Worm (Caenorhabditis elegans) whole organism, L2 larva: ENCODE data around the gene nspc-4.
A peak's percentile ranks its signal among the peaks of the same experiment; 100 is the strongest.

ENCODE experiments used
- C34F6.9 ChIP-seq: fragments of 150-350 bp; optimal IDR thresholded peaks from 2 replicates; lab custom pipeline; 2014; ENCODE audit warnings: missing biosample characterization, missing genetic modification characterization
- F13H6.1 ChIP-seq: sonication (generic microtip); optimal IDR thresholded peaks from 2 replicates; lab custom pipeline; 2016; ENCODE audit warnings: missing genetic modification characterization, missing compliant biosample characterization
- R02D3.7 ChIP-seq: fragments of 150-350 bp; optimal IDR thresholded peaks from 2 replicates; lab custom pipeline; 2014; ENCODE audit warnings: missing biosample characterization, missing genetic modification characterization
- Y55F3AM.14 ChIP-seq: fragments of 200-800 bp; sonication (Bioruptor generic); optimal IDR thresholded peaks from 2 replicates; lab custom pipeline; 2018; ENCODE audit warnings: mild to moderate bottlenecking, missing genetic modification characterization, missing compliant biosample characterization
- ZK546.5 ChIP-seq: sonication (generic microtip); optimal IDR thresholded peaks from 2 replicates; lab custom pipeline; 2017; ENCODE audit warnings: missing biosample characterization, missing genetic modification characterization
- alr-1 ChIP-seq: fragments of 150-350 bp; optimal IDR thresholded peaks from 2 replicates; lab custom pipeline; 2014; ENCODE audit warnings: missing biosample characterization, missing genetic modification characterization
- aly-2 ChIP-seq: fragments of 150-350 bp; optimal IDR thresholded peaks from 2 replicates; lab custom pipeline; 2014; ENCODE audit warnings: missing biosample characterization, missing genetic modification characterization
- ama-1 ChIP-seq: fragments of 150-350 bp; optimal IDR thresholded peaks from 2 replicates; lab custom pipeline; 2018; ENCODE audit warnings: inconsistent platforms
- blmp-1 ChIP-seq: sonication (generic microtip); optimal IDR thresholded peaks from 2 replicates; lab custom pipeline; 2017; ENCODE audit warnings: missing genetic modification characterization, mild to moderate bottlenecking, missing compliant biosample characterization, antibody characterized with exemption, moderate library complexity; ENCODE audit not compliant: insufficient read depth
- ceh-16 ChIP-seq: fragments of 150-350 bp; optimal IDR thresholded peaks from 2 replicates; lab custom pipeline; 2014; ENCODE audit warnings: missing biosample characterization, missing genetic modification characterization
- ceh-82 ChIP-seq: fragments of 150-350 bp; optimal IDR thresholded peaks from 2 replicates; lab custom pipeline; 2014; ENCODE audit warnings: missing biosample characterization, missing genetic modification characterization
- crh-2 ChIP-seq: sonication (generic microtip); optimal IDR thresholded peaks from 2 replicates; lab custom pipeline; 2017; ENCODE audit warnings: missing biosample characterization, missing genetic modification characterization
- egl-27 ChIP-seq: sonication (generic microtip); optimal IDR thresholded peaks from 3 replicates; lab custom pipeline; 2017; ENCODE audit warnings: missing biosample characterization, missing genetic modification reagents, missing genetic modification characterization
- elt-1 ChIP-seq: fragments of 150-350 bp; optimal IDR thresholded peaks from 2 replicates; lab custom pipeline; 2014; ENCODE audit warnings: missing biosample characterization, missing genetic modification characterization
- elt-3 ChIP-seq: sonication (generic microtip); optimal IDR thresholded peaks from 2 replicates; lab custom pipeline; 2017; ENCODE audit warnings: missing biosample characterization, missing genetic modification characterization
- fos-1 ChIP-seq: fragments of 150-350 bp; optimal IDR thresholded peaks from 2 replicates; lab custom pipeline; 2014; ENCODE audit warnings: missing biosample characterization, missing genetic modification characterization
- gmeb-1 ChIP-seq: fragments of 150-350 bp; optimal IDR thresholded peaks from 2 replicates; lab custom pipeline; 2014; ENCODE audit warnings: missing biosample characterization, missing genetic modification characterization
- lin-11 ChIP-seq: fragments of 150-350 bp; sonication (generic microtip); optimal IDR thresholded peaks from 2 replicates; lab custom pipeline; 2014; ENCODE audit warnings: missing biosample characterization, missing genetic modification characterization, inconsistent platforms, mixed read lengths
- lin-13 ChIP-seq: fragments of 150-350 bp; optimal IDR thresholded peaks from 2 replicates; lab custom pipeline; 2014; ENCODE audit warnings: missing biosample characterization, missing genetic modification reagents, missing genetic modification characterization
- lin-39 ChIP-seq: fragments of 150-350 bp; optimal IDR thresholded peaks from 2 replicates; lab custom pipeline; 2014; ENCODE audit warnings: missing biosample characterization, missing genetic modification reagents, missing genetic modification characterization
- lsy-2 ChIP-seq, 2 experiments: fragments of 150-350 bp in 1 of 2; sonication (generic microtip) in 1 of 2; optimal IDR thresholded peaks; 2 replicates each; lab custom pipeline; 2014 to 2017; ENCODE audit warnings: missing biosample characterization in 2 of 2, missing genetic modification characterization in 2 of 2
- mab-5 ChIP-seq: fragments of 150-350 bp; optimal IDR thresholded peaks from 2 replicates; lab custom pipeline; 2014; ENCODE audit warnings: missing biosample characterization, missing genetic modification characterization
- mbf-1 ChIP-seq: sonication (generic microtip); optimal IDR thresholded peaks from 2 replicates; lab custom pipeline; 2017; ENCODE audit warnings: missing biosample characterization, missing genetic modification characterization
- mdl-1 ChIP-seq, 2 experiments: fragments of 150-350 bp in 1 of 2; sonication (generic microtip) in 1 of 2; optimal IDR thresholded peaks; 2 replicates each; lab custom pipeline; 2017; ENCODE audit warnings: missing biosample characterization in 2 of 2, missing genetic modification characterization in 2 of 2
- nhr-11 ChIP-seq: fragments of 150-350 bp; optimal IDR thresholded peaks from 2 replicates; lab custom pipeline; 2014; ENCODE audit warnings: missing biosample characterization, missing genetic modification characterization
- nhr-12 ChIP-seq: fragments of 150-350 bp; optimal IDR thresholded peaks from 2 replicates; lab custom pipeline; 2014; ENCODE audit warnings: missing biosample characterization, missing genetic modification characterization
- nhr-129 ChIP-seq: fragments of 150-350 bp; optimal IDR thresholded peaks from 2 replicates; lab custom pipeline; 2014; ENCODE audit warnings: missing biosample characterization, missing genetic modification characterization
- nhr-21 ChIP-seq: fragments of 150-350 bp; optimal IDR thresholded peaks from 2 replicates; lab custom pipeline; 2014; ENCODE audit warnings: missing biosample characterization, missing genetic modification characterization
- nhr-23 ChIP-seq: fragments of 150-350 bp; optimal IDR thresholded peaks from 2 replicates; lab custom pipeline; 2014; ENCODE audit warnings: missing biosample characterization, missing genetic modification reagents, missing genetic modification characterization
- nhr-237 ChIP-seq: fragments of 150-350 bp; optimal IDR thresholded peaks from 2 replicates; lab custom pipeline; 2014; ENCODE audit warnings: missing biosample characterization, missing genetic modification characterization
- nhr-25 ChIP-seq: fragments of 150-350 bp; sonication (generic microtip); optimal IDR thresholded peaks from 3 replicates; lab custom pipeline; 2014; ENCODE audit warnings: missing biosample characterization, missing genetic modification characterization
- nhr-6 ChIP-seq: fragments of 150-350 bp; optimal IDR thresholded peaks from 2 replicates; lab custom pipeline; 2014; ENCODE audit warnings: missing biosample characterization, missing genetic modification characterization
- nhr-77 ChIP-seq: fragments of 150-350 bp; optimal IDR thresholded peaks from 2 replicates; lab custom pipeline; 2014; ENCODE audit warnings: missing biosample characterization, missing genetic modification characterization
- peb-1 ChIP-seq: fragments of 150-350 bp; optimal IDR thresholded peaks from 2 replicates; lab custom pipeline; 2014; ENCODE audit warnings: missing biosample characterization, missing genetic modification characterization
- sem-4 ChIP-seq: fragments of 150-350 bp; optimal IDR thresholded peaks from 2 replicates; lab custom pipeline; 2014; ENCODE audit warnings: missing biosample characterization, missing genetic modification reagents, missing genetic modification characterization
- skn-1 ChIP-seq: sonication (generic microtip); optimal IDR thresholded peaks from 2 replicates; lab custom pipeline; 2017; ENCODE audit warnings: missing biosample characterization, missing genetic modification characterization
- sma-3 ChIP-seq: sonication (generic microtip); optimal IDR thresholded peaks from 2 replicates; lab custom pipeline; 2016; ENCODE audit warnings: missing genetic modification reagents, missing genetic modification characterization, missing compliant biosample characterization
- sma-9 ChIP-seq, 2 experiments: fragments of 150-350 bp in 1 of 2; sonication (generic microtip) in 1 of 2; optimal IDR thresholded peaks; 2 replicates each; lab custom pipeline; 2014 to 2016; ENCODE audit warnings: missing genetic modification characterization in 2 of 2, mild to moderate bottlenecking in 1 of 2, missing biosample characterization in 1 of 2, missing compliant biosample characterization in 1 of 2, missing genetic modification reagents in 1 of 2, moderate library complexity in 1 of 2
- unc-39 ChIP-seq: fragments of 150-350 bp; optimal IDR thresholded peaks from 2 replicates; lab custom pipeline; 2014; ENCODE audit warnings: missing biosample characterization, missing genetic modification characterization
- unc-55 ChIP-seq: fragments of 150-350 bp; sonication (generic microtip); optimal IDR thresholded peaks from 3 replicates; lab custom pipeline; 2014; ENCODE audit warnings: missing biosample characterization, missing genetic modification reagents, missing genetic modification characterization
- unc-62 ChIP-seq: fragments of 150-350 bp; optimal IDR thresholded peaks from 2 replicates; lab custom pipeline; 2014; ENCODE audit warnings: missing biosample characterization, missing genetic modification reagents, missing genetic modification characterization
- zag-1 ChIP-seq: fragments of 150-350 bp; optimal IDR thresholded peaks from 2 replicates; lab custom pipeline; 2014; ENCODE audit warnings: missing biosample characterization, missing genetic modification characterization
- ztf-1 ChIP-seq: fragments of 200-800 bp; sonication (Bioruptor generic); conservative IDR thresholded peaks from 2 replicates; pipeline ENCODE4 v1.3.6; 2022; ENCODE audit warnings: missing genetic modification characterization, missing compliant biosample characterization
- ztf-11 ChIP-seq: sonication (generic microtip); optimal IDR thresholded peaks from 2 replicates; lab custom pipeline; 2017; ENCODE audit warnings: missing biosample characterization, missing genetic modification characterization
- ztf-4 ChIP-seq: fragments of 150-350 bp; optimal IDR thresholded peaks from 2 replicates; lab custom pipeline; 2014; ENCODE audit warnings: missing biosample characterization, missing genetic modification characterization

The nspc-4 gene

ce11 chrX:8556614-8557196 lies 18.5 kb upstream of the nspc-4 start, which contains the start of gene utx-1:
Gene utx-1 (plus strand): TSS chrX:8557146.
- TF ChIP-seq nhr-11 (tag; lab: Kevin White, UChicago) = no peak
- TF ChIP-seq sma-3 (GFP tag; lab: Kevin White, UChicago) = peak; percentile 34
- peak; percentile 39 for TF ChIP-seq nhr-129 (tag; lab: Kevin White, UChicago)
- TF ChIP-seq unc-39 = no peak
- TF ChIP-seq aly-2 = no peak
- no peak for TF ChIP-seq ztf-11 (tag; lab: Kevin White, UChicago)
- TF ChIP-seq F13H6.1 = peak; percentile 39
- TF ChIP-seq gmeb-1 (tag; lab: Kevin White, UChicago) = no peak
- TF ChIP-seq lin-13 (GFP tag; lab: Kevin White, UChicago) = no peak
- TF ChIP-seq C34F6.9 (tag; lab: Kevin White, UChicago) = peak; percentile 11
- no peak for TF ChIP-seq skn-1
- TF ChIP-seq egl-27 = no peak
- no peak for TF ChIP-seq sem-4
- peak in 1 of 2 experiments; percentile 17 for TF ChIP-seq lsy-2 (tag; optimal IDR thresholded peaks at IDR 0.05; lab: Kevin White, UChicago)
- no peak for TF ChIP-seq fos-1 (tag; lab: Kevin White, UChicago)
- TF ChIP-seq nhr-6 = no peak
- TF ChIP-seq nhr-25 = peak; percentile 36
- no peak for TF ChIP-seq ama-1 (lab: Kevin White, UChicago)
- TF ChIP-seq unc-55 (GFP tag; lab: Kevin White, UChicago) = peak; percentile 53
- TF ChIP-seq crh-2 = no peak
- no peak for TF ChIP-seq mbf-1 (tag; lab: Kevin White, UChicago)
- no peak for TF ChIP-seq zag-1 (tag; lab: Kevin White, UChicago)
- no peak for TF ChIP-seq elt-1 (tag; lab: Kevin White, UChicago)
- TF ChIP-seq, all 48 proteins: peak for 7

ce11 chrX:8554029-8554428 lies 15.9 kb upstream of the nspc-4 start:
- TF ChIP-seq nhr-23 (tag; lab: Kevin White, UChicago) = no peak
- TF ChIP-seq nhr-25 = peak; percentile 49
- TF ChIP-seq ceh-16 (tag; lab: Kevin White, UChicago) = peak; percentile 45
- TF ChIP-seq nhr-12 = no peak
- TF ChIP-seq blmp-1 (tag; lab: Kevin White, UChicago) = peak; percentile 83

- no peak for TF ChIP-seq nhr-77 (tag; lab: Kevin White, UChicago)
- TF ChIP-seq aly-2 = no peak
- peak in 1 of 2 experiments; percentile 49 for TF ChIP-seq lsy-2 (tag; optimal IDR thresholded peaks at IDR 0.05; lab: Kevin White, UChicago)
- no peak for TF ChIP-seq mab-5
- TF ChIP-seq nhr-23 (tag; lab: Kevin White, UChicago) = no peak
- TF ChIP-seq elt-3 (tag; lab: Kevin White, UChicago) = no peak
- no peak for TF ChIP-seq ama-1 (lab: Kevin White, UChicago)
- no peak for TF ChIP-seq nhr-21 (tag; lab: Kevin White, UChicago)
- TF ChIP-seq sem-4 = peak; percentile 57
- no peak for TF ChIP-seq nhr-6
- TF ChIP-seq nhr-25 = no peak
- no peak for TF ChIP-seq nhr-237
- TF ChIP-seq unc-39 = no peak
- TF ChIP-seq mdl-1 (tag; optimal IDR thresholded peaks at IDR 0.05; lab: Kevin White, UChicago) = peak in 1 of 2 experiments; percentile 69
- no peak for TF ChIP-seq nhr-11 (tag; lab: Kevin White, UChicago)
- TF ChIP-seq lin-39 = no peak
- no peak for TF ChIP-seq ZK546.5 (tag; lab: Kevin White, UChicago)
- no peak for TF ChIP-seq Y55F3AM.14 (GFP tag; lab: Kevin White, UChicago)
- TF ChIP-seq blmp-1 (tag; lab: Kevin White, UChicago) = no peak
- TF ChIP-seq ztf-11 (tag; lab: Kevin White, UChicago) = no peak
- no peak for TF ChIP-seq elt-1 (tag; lab: Kevin White, UChicago)
- peak; percentile 66 for TF ChIP-seq zag-1 (tag; lab: Kevin White, UChicago)
- TF ChIP-seq nhr-129 (tag; lab: Kevin White, UChicago) = peak; percentile 76
- TF ChIP-seq C34F6.9 (tag; lab: Kevin White, UChicago) = peak; percentile 66
- no peak for TF ChIP-seq peb-1
- no peak for TF ChIP-seq ztf-4 (tag; lab: Kevin White, UChicago)
- no peak for TF ChIP-seq R02D3.7
- TF ChIP-seq lin-11 = peak; percentile 64
- TF ChIP-seq egl-27 = no peak
- no peak for TF ChIP-seq nhr-12
- peak; percentile 42 for TF ChIP-seq lin-13 (GFP tag; lab: Kevin White, UChicago)
- TF ChIP-seq unc-62 = no peak
- TF ChIP-seq sma-3 (GFP tag; lab: Kevin White, UChicago) = no peak
- TF ChIP-seq ztf-1 (GFP tag; lab: Robert Waterston, UW) = no peak
- TF ChIP-seq sma-9 (GFP tag; optimal IDR thresholded peaks at IDR 0.05; lab: Kevin White, UChicago) = peak; percentile 12
- no peak for TF ChIP-seq sma-9 (tag; optimal IDR thresholded peaks at IDR 0.05; lab: Kevin White, UChicago)
- no peak for TF ChIP-seq skn-1
- TF ChIP-seq crh-2 = peak; percentile 46
- no peak for TF ChIP-seq alr-1 (tag; lab: Kevin White, UChicago)
- no peak for TF ChIP-seq ceh-82
- peak; percentile 52 for TF ChIP-seq F13H6.1
- TF ChIP-seq unc-55 (GFP tag; lab: Kevin White, UChicago) = peak; percentile 76
Measured at ce11 chrX:8551687-8552327, 13.6 kb upstream of the nspc-4 start, which contains the start of gene dhhc-14. Gene dhhc-14 (plus strand): TSS chrX:8552277.
